Worm (Caenorhabditis elegans): Measurements from ENCODE around the gene Y9C2UA.1.

ce11 chrII:9143795-9144194 is 4.3 kb downstream of the Y9C2UA.1 start:
- no peak for TF ChIP-seq him-1 (tag; optimal IDR thresholded peaks at IDR 0.05)
- TF ChIP-seq dao-5 (tag; optimal IDR thresholded peaks at IDR 0.05), result no peak
- no peak for TF ChIP-seq W03F9.2 (tag; optimal IDR thresholded peaks at IDR 0.05)

Data from whole organism, L4/young adult.